Worm (Caenorhabditis elegans) whole organism, young adult: ENCODE results near the gene C55B6.1.

Source experiments
- K11D2.4 ChIP-seq: fragments of 200-800 bp; sonication (Bioruptor generic); IDR thresholded peaks from 2 replicates; pipeline ENCODE4 v1.3.6; 2022; ENCODE audit warnings: missing genetic modification reagents, missing genetic modification characterization, missing compliant biosample characterization
- zfh-2 ChIP-seq: fragments of 200-800 bp; sonication (Bioruptor generic); conservative IDR thresholded peaks from 2 replicates; pipeline ENCODE4 v1.3.6; 2022; ENCODE audit warnings: missing genetic modification reagents, missing genetic modification characterization, missing compliant biosample characterization

ce11 chrX:7151189-7151857 lies 48.8 kb upstream of the C55B6.1 start, which contains the start of gene lam-2:
- TF ChIP-seq K11D2.4 (GFP tag; lab: Robert Waterston, UW) (no peak), zfh-2 (GFP tag; lab: Robert Waterston, UW) (no peak)
